Fruit fly (Drosophila melanogaster) whole organism, embryonic: ENCODE results near the gene EndoGI.
A peak's percentile ranks its signal among the peaks of the same experiment; 100 is the strongest.

ENCODE experiments used
- Atf-2 ChIP-seq: fragments of 200-800 bp; sonication (Bioruptor generic); optimal IDR thresholded peaks from 2 replicates; lab custom pipeline; 2016; ENCODE audit warnings: missing biosample characterization, missing genetic modification characterization
- B-H1 ChIP-seq: fragments of 200-800 bp; sonication (Bioruptor generic); IDR thresholded peaks from 3 replicates; pipeline ENCODE4 v1.3.6; 2022; ENCODE audit warnings: missing biosample characterization, missing genetic modification characterization
- Bgb ChIP-seq: fragments of 200-800 bp; sonication (Bioruptor generic); IDR thresholded peaks from 2 replicates; pipeline ENCODE4 v1.3.6; 2022; ENCODE audit warnings: missing biosample characterization, missing genetic modification characterization; ENCODE audit not compliant: partially characterized antibody
- CG10565 ChIP-seq: fragments of 200-800 bp; sonication (Bioruptor generic); optimal IDR thresholded peaks from 3 replicates; lab custom pipeline; 2016; ENCODE audit warnings: missing biosample characterization, mild to moderate bottlenecking, missing genetic modification characterization
- CG12155 ChIP-seq: fragments of 200-800 bp; sonication (Bioruptor generic); optimal IDR thresholded peaks from 3 replicates; lab custom pipeline; 2016; ENCODE audit warnings: missing biosample characterization, missing genetic modification characterization
- CG14441 ChIP-seq: fragments of 200-800 bp; sonication (Bioruptor generic); IDR thresholded peaks from 2 replicates; pipeline ENCODE4 v1.3.6; 2022; ENCODE audit warnings: missing biosample characterization, missing genetic modification characterization
- CG14710 ChIP-seq: fragments of 200-800 bp; sonication (Bioruptor generic); optimal IDR thresholded peaks from 3 replicates; lab custom pipeline; 2019; ENCODE audit warnings: missing biosample characterization, mild to moderate bottlenecking, missing genetic modification characterization, moderate library complexity
- CG15479 ChIP-seq: fragments of 200-800 bp; sonication (Bioruptor generic); optimal IDR thresholded peaks from 3 replicates; lab custom pipeline; 2019; ENCODE audit warnings: missing biosample characterization, mild to moderate bottlenecking, missing genetic modification characterization, moderate library complexity
- CG17912 ChIP-seq: fragments of 200-800 bp; sonication (Bioruptor generic); optimal IDR thresholded peaks from 2 replicates; lab custom pipeline; 2018; ENCODE audit warnings: missing biosample characterization, mild to moderate bottlenecking, missing genetic modification characterization
- CG2120 ChIP-seq: fragments of 200-800 bp; sonication (Bioruptor generic); optimal IDR thresholded peaks from 3 replicates; lab custom pipeline; 2016; ENCODE audit warnings: missing biosample characterization, missing genetic modification characterization
- CG2875 ChIP-seq: fragments of 200-800 bp; sonication (Bioruptor generic); optimal IDR thresholded peaks from 2 replicates; lab custom pipeline; 2017; ENCODE audit warnings: missing biosample characterization, mild to moderate bottlenecking, missing genetic modification characterization, missing genetic modification reagents
- CG31441 ChIP-seq: fragments of 200-800 bp; sonication (Bioruptor generic); IDR thresholded peaks from 2 replicates; pipeline ENCODE4 v1.3.6; 2022; ENCODE audit warnings: missing biosample characterization, missing genetic modification characterization
- CG6272 ChIP-seq: fragments of 200-800 bp; sonication (Bioruptor generic); IDR thresholded peaks from 2 replicates; pipeline ENCODE4 v1.3.6; 2022; ENCODE audit warnings: missing biosample characterization, missing genetic modification characterization
- CG6654 ChIP-seq: fragments of 200-800 bp; sonication (Bioruptor generic); optimal IDR thresholded peaks from 2 replicates; lab custom pipeline; 2017; ENCODE audit warnings: missing biosample characterization, mild to moderate bottlenecking, missing genetic modification characterization
- CG6765 ChIP-seq: fragments of 200-800 bp; sonication (Bioruptor generic); optimal IDR thresholded peaks from 3 replicates; lab custom pipeline; 2017; ENCODE audit warnings: missing biosample characterization, mild to moderate bottlenecking, missing genetic modification characterization
- CG7271 ChIP-seq: fragments of 200-800 bp; sonication (Bioruptor generic); optimal IDR thresholded peaks from 2 replicates; lab custom pipeline; 2018; ENCODE audit warnings: missing biosample characterization, mild to moderate bottlenecking, missing genetic modification characterization, moderate library complexity
- Dip3 ChIP-seq: fragments of 200-800 bp; sonication (Bioruptor generic); optimal IDR thresholded peaks from 3 replicates; lab custom pipeline; 2016; ENCODE audit warnings: missing biosample characterization, missing genetic modification characterization
- Ets97D ChIP-seq: fragments of 200-800 bp; sonication (Bioruptor generic); optimal IDR thresholded peaks from 3 replicates; lab custom pipeline; 2016; ENCODE audit warnings: missing biosample characterization, missing genetic modification characterization
- Fer1 ChIP-seq: fragments of 200-800 bp; sonication (Bioruptor generic); optimal IDR thresholded peaks from 2 replicates; lab custom pipeline; 2017; ENCODE audit warnings: missing biosample characterization, mild to moderate bottlenecking, missing genetic modification characterization
- Hr39 ChIP-seq: fragments of >200 bp; optimal IDR thresholded peaks from 2 replicates; lab custom pipeline; 2017
- Hr78 ChIP-seq, 2 experiments: fragments of 200-800 bp in 1 of 2; fragments of >200 bp in 1 of 2; sonication (Bioruptor generic) in 1 of 2; optimal IDR thresholded peaks; 2 replicates each; lab custom pipeline; 2017 to 2019; ENCODE audit warnings: missing biosample characterization in 2 of 2, missing genetic modification characterization in 2 of 2, mild to moderate bottlenecking in 1 of 2, moderate library complexity in 1 of 2
- Hsf ChIP-seq: fragments of 200-800 bp; sonication (Bioruptor generic); optimal IDR thresholded peaks from 3 replicates; lab custom pipeline; 2016; ENCODE audit warnings: missing biosample characterization, missing genetic modification characterization
- Scr ChIP-seq: fragments of 200-800 bp; sonication (Bioruptor generic); IDR thresholded peaks from 2 replicates; pipeline ENCODE4 v1.3.6; 2022; ENCODE audit warnings: missing biosample characterization, missing genetic modification characterization; ENCODE audit not compliant: partially characterized antibody
- Side ChIP-seq: fragments of 200-800 bp; sonication (Bioruptor generic); optimal IDR thresholded peaks from 2 replicates; lab custom pipeline; 2016; ENCODE audit warnings: missing biosample characterization, missing genetic modification characterization
- Spps ChIP-seq: fragments of 200-800 bp; sonication (Bioruptor generic); optimal IDR thresholded peaks from 2 replicates; lab custom pipeline; 2018; ENCODE audit warnings: missing biosample characterization, mild to moderate bottlenecking, missing genetic modification characterization
- Trl ChIP-seq, 3 experiments: fragments of >200 bp in 2 of 3; fragments of 200-800 bp in 1 of 3; sonication (Bioruptor generic) in 1 of 3; optimal IDR thresholded peaks; 2 replicates in 1 of 3; 3 replicates in 2 of 3; lab custom pipeline; 2016 to 2017; ENCODE audit warnings: missing biosample characterization in 1 of 3, missing genetic modification characterization in 1 of 3
- ash1 ChIP-seq: fragments of 200-800 bp; sonication (Bioruptor generic); optimal IDR thresholded peaks from 2 replicates; lab custom pipeline; 2018; ENCODE audit warnings: missing biosample characterization, mild to moderate bottlenecking, missing genetic modification characterization
- cato ChIP-seq: fragments of 200-800 bp; sonication (Bioruptor generic); optimal IDR thresholded peaks from 2 replicates; lab custom pipeline; 2016; ENCODE audit warnings: missing biosample characterization, missing genetic modification characterization, borderline replicate concordance
- cg ChIP-seq: fragments of 200-800 bp; sonication (Bioruptor generic); optimal IDR thresholded peaks from 3 replicates; lab custom pipeline; 2019; ENCODE audit warnings: missing biosample characterization, mild to moderate bottlenecking, missing genetic modification characterization, moderate library complexity
- chinmo ChIP-seq: fragments of 200-800 bp; sonication (Bioruptor generic); IDR thresholded peaks from 4 replicates; pipeline ENCODE4 v1.3.6; 2022; ENCODE audit warnings: missing biosample characterization, missing genetic modification characterization; ENCODE audit not compliant: partially characterized antibody
- dimm ChIP-seq: fragments of 200-800 bp; sonication (Bioruptor generic); IDR thresholded peaks from 2 replicates; pipeline ENCODE4 v1.3.6; 2022; ENCODE audit warnings: missing biosample characterization, missing genetic modification characterization
- dysf ChIP-seq: fragments of 200-800 bp; sonication (Bioruptor generic); IDR thresholded peaks from 3 replicates; pipeline ENCODE4 v1.3.6; 2022; ENCODE audit warnings: missing biosample characterization, missing genetic modification characterization
- eve ChIP-seq, 2 experiments: fragments of >200 bp; optimal IDR thresholded peaks; 2 replicates each; lab custom pipeline; 2017; ENCODE audit warnings: missing biosample characterization in 2 of 2, missing genetic modification characterization in 2 of 2
- ftz-f1 ChIP-seq: fragments of 200-800 bp; sonication (Bioruptor generic); optimal IDR thresholded peaks from 2 replicates; lab custom pipeline; 2016; ENCODE audit warnings: missing biosample characterization, missing genetic modification characterization
- gem ChIP-seq: fragments of 200-800 bp; sonication (Bioruptor generic); optimal IDR thresholded peaks from 2 replicates; lab custom pipeline; 2019; ENCODE audit warnings: missing biosample characterization, mild to moderate bottlenecking, missing genetic modification characterization, moderate library complexity
- ham ChIP-seq: fragments of 200-800 bp; sonication (Bioruptor generic); IDR thresholded peaks from 2 replicates; pipeline ENCODE4 v1.3.6; 2022; ENCODE audit warnings: missing biosample characterization, missing genetic modification characterization
- insv ChIP-seq, 2 experiments: fragments of 200-800 bp; sonication (Bioruptor generic); optimal IDR thresholded peaks; 3 replicates each; lab custom pipeline; 2016 to 2018; ENCODE audit warnings: missing biosample characterization in 2 of 2, missing genetic modification characterization in 2 of 2
- jigr1 ChIP-seq: fragments of 200-800 bp; sonication (Bioruptor generic); IDR thresholded peaks from 3 replicates; pipeline ENCODE4 v1.3.6; 2022; ENCODE audit warnings: missing biosample characterization, missing genetic modification characterization
- jing ChIP-seq: fragments of 200-800 bp; sonication (Bioruptor generic); optimal IDR thresholded peaks from 2 replicates; lab custom pipeline; 2018; ENCODE audit warnings: missing biosample characterization, mild to moderate bottlenecking, missing genetic modification characterization
- nau ChIP-seq: fragments of 200-800 bp; sonication (Bioruptor generic); optimal IDR thresholded peaks from 3 replicates; lab custom pipeline; 2017; ENCODE audit warnings: missing biosample characterization, mild to moderate bottlenecking, missing genetic modification characterization, missing genetic modification reagents
- nerfin-1 ChIP-seq: fragments of 200-800 bp; sonication (Bioruptor generic); optimal IDR thresholded peaks from 3 replicates; lab custom pipeline; 2019; ENCODE audit warnings: missing biosample characterization, mild to moderate bottlenecking, missing genetic modification characterization, moderate library complexity
- pum ChIP-seq: fragments of 200-800 bp; sonication (Bioruptor generic); optimal IDR thresholded peaks from 2 replicates; lab custom pipeline; 2016; ENCODE audit warnings: missing biosample characterization, missing genetic modification characterization
- sens ChIP-seq: fragments of 200-800 bp; sonication (Bioruptor generic); peaks from one replicate; lab custom pipeline; 2016; ENCODE audit warnings: missing biosample characterization, missing genetic modification characterization
- sens-2 ChIP-seq: fragments of 200-800 bp; sonication (Bioruptor generic); IDR thresholded peaks from 2 replicates; pipeline ENCODE4 v1.3.6; 2022; ENCODE audit warnings: missing biosample characterization, missing genetic modification characterization
- ssp ChIP-seq: fragments of 200-800 bp; sonication (Bioruptor generic); IDR thresholded peaks from 2 replicates; pipeline ENCODE4 v1.3.6; 2022; ENCODE audit warnings: missing biosample characterization, missing genetic modification characterization
- vnd ChIP-seq: fragments of 200-800 bp; sonication (Bioruptor generic); IDR thresholded peaks from 3 replicates; pipeline ENCODE4 v1.3.6; 2022; ENCODE audit warnings: missing biosample characterization, missing genetic modification characterization; ENCODE audit not compliant: partially characterized antibody
- wor ChIP-seq: fragments of 200-800 bp; sonication (Bioruptor generic); IDR thresholded peaks from 2 replicates; pipeline ENCODE4 v1.3.6; 2022; ENCODE audit warnings: missing biosample characterization, missing genetic modification characterization
- yki ChIP-seq: fragments of >200 bp; optimal IDR thresholded peaks from 3 replicates; lab custom pipeline; 2018

EndoGI gene

DNA sequence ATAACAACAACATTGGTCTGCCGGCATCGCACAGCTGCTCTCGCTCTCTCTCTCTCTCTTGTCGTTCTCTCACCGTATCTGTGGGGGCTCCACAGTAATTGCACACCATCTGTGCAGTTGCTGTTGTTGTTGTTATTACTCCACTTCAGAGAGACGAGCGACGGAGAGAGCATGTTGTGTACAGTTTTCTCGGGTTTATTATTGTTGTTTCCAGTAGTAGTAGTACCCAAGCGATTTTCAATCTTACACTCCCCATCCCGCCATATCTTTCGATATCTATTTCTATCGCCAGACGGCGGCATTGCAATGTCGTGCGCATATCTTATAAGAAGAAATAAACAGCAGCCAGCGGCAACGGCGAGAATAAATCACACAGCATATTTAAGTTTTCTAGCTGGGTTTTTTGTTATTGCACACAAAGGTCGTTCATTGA lies 10.6 kb downstream of the EndoGI start (continued):
- TF ChIP-seq Trl (optimal IDR thresholded peaks at IDR 0.05; lab: Kevin White, UChicago) (peak; percentile 85 to 95), Trl (GFP tag; optimal IDR thresholded peaks at IDR 0.05; lab: Kevin White, UChicago) (no peak), ssp (GFP tag; lab: Robert Waterston, UW) (no peak), Hsf (GFP tag; lab: Kevin White, UChicago) (no peak), CG6765 (GFP tag; lab: Kevin White, UChicago) (no peak), Bgb (GFP tag; lab: Robert Waterston, UW) (no peak), CG17912 (GFP tag; lab: Kevin White, UChicago) (peak; percentile 4), Spps (no peak), ftz-f1 (peak; percentile 6), insv (GFP tag; optimal IDR thresholded peaks at IDR 0.05; lab: Kevin White, UChicago) (peak in 1 of 2 experiments; percentile 76), CG6272 (no peak), nau (GFP tag; lab: Kevin White, UChicago) (peak; percentile 30), Fer1 (GFP tag; lab: Kevin White, UChicago) (peak; percentile 12), yki (lab: Kevin White, UChicago) (peak; percentile 73), CG14710 (tag; lab: Kevin White, UChicago) (no peak), Hr78 (GFP tag; optimal IDR thresholded peaks at IDR 0.05; lab: Kevin White, UChicago) (peak in 1 of 2 experiments; percentile 11), CG6654 (GFP tag; lab: Kevin White, UChicago) (no peak), CG15479 (peak; percentile 32)

DNA sequence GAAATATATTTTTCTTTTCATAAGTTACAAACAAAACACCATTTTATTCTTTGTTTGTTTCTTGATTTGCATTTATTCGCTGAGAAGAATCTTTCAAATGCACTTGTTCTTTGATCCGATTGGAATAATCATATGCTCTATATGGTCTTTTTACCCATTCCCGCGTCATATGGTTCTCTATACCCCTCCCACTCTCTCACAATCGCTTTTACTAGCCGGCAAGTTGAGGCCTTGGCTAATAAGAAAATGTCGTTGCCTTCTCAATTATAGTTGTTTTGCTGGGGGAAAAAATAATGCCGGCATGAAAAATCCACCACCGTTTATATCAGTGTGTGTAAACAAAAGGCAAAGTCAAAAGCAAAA lies 11.4 kb downstream of the EndoGI start:
- TF ChIP-seq CG2120 (GFP tag; lab: Kevin White, UChicago) (peak; percentile 9), jigr1 (GFP tag; lab: Robert Waterston, UW) (no peak), cg (GFP tag; lab: Kevin White, UChicago) (no peak), sens (GFP tag; lab: Kevin White, UChicago) (peak; percentile 54), cato (no peak), eve (GFP tag; optimal IDR thresholded peaks at IDR 0.05; lab: Kevin White, UChicago) (peak in 1 of 2 experiments; percentile 47), Ets97D (no peak), wor (GFP tag; lab: Robert Waterston, UW) (no peak), Atf-2 (GFP tag; lab: Kevin White, UChicago) (no peak), CG2875 (GFP tag; lab: Kevin White, UChicago) (no peak), sens-2 (GFP tag; lab: Robert Waterston, UW) (no peak), CG31441 (GFP tag; lab: Robert Waterston, UW) (no peak), dimm (GFP tag; lab: Robert Waterston, UW) (no peak), dysf (GFP tag; lab: Robert Waterston, UW) (no peak), pum (GFP tag; lab: Kevin White, UChicago) (no peak), CG10565 (no peak), chinmo (GFP tag; lab: Robert Waterston, UW) (no peak)

- peak; percentile 80 for TF ChIP-seq Side (GFP tag; lab: Kevin White, UChicago)
- TF ChIP-seq Scr (GFP tag; lab: Robert Waterston, UW): no peak
- TF ChIP-seq jing (GFP tag; lab: Kevin White, UChicago): no peak
- no peak for TF ChIP-seq gem (tag; lab: Kevin White, UChicago)
- TF ChIP-seq Hr39: no peak
- TF ChIP-seq nerfin-1: peak; percentile 67
- TF ChIP-seq CG14441 (GFP tag; lab: Robert Waterston, UW): no peak
- TF ChIP-seq CG7271: peak; percentile 43
- no peak for TF ChIP-seq CG12155 (GFP tag; lab: Kevin White, UChicago)
- no peak for TF ChIP-seq Dip3 (GFP tag; lab: Kevin White, UChicago)
- TF ChIP-seq B-H1: no peak
- no peak for TF ChIP-seq vnd (GFP tag; lab: Robert Waterston, UW)
- no peak for TF ChIP-seq ham (GFP tag; lab: Robert Waterston, UW)
- peak; percentile 94 for TF ChIP-seq ash1 (GFP tag; lab: Kevin White, UChicago)
Observed at dm6 chr2L:16269232-16270134, 12.0 kb downstream of the EndoGI start.
